Worm (Caenorhabditis elegans) whole organism, early embryonic: ENCODE data around the gene F45F2.10.

Experiments used
- B0310.2 ChIP-seq: sonication (generic microtip); optimal IDR thresholded peaks from 2 replicates; lab custom pipeline; 2016; ENCODE audit warnings: mild to moderate bottlenecking, missing genetic modification characterization, missing compliant biosample characterization
- F13C5.2 ChIP-seq: sonication (generic microtip); optimal IDR thresholded peaks from 2 replicates; lab custom pipeline; 2017; ENCODE audit warnings: mild to moderate bottlenecking, missing genetic modification characterization, inconsistent platforms, missing compliant biosample characterization
- aly-1 ChIP-seq: sonication (generic microtip); optimal IDR thresholded peaks from 2 replicates; lab custom pipeline; 2016; ENCODE audit warnings: missing genetic modification characterization, missing compliant biosample characterization
- ama-1 ChIP-seq: fragments of 150-350 bp; optimal IDR thresholded peaks from 2 replicates; lab custom pipeline; 2014
- ceh-13 ChIP-seq: fragments of 200-800 bp; sonication (Bioruptor generic); optimal IDR thresholded peaks from 2 replicates; lab custom pipeline; 2018; ENCODE audit warnings: mild to moderate bottlenecking, missing genetic modification characterization, missing compliant biosample characterization
- ceh-36 ChIP-seq: sonication (generic microtip); optimal IDR thresholded peaks from 2 replicates; lab custom pipeline; 2016; ENCODE audit warnings: missing genetic modification characterization, inconsistent platforms, missing compliant biosample characterization
- ets-7 ChIP-seq: sonication (generic microtip); optimal IDR thresholded peaks from 2 replicates; lab custom pipeline; 2016; ENCODE audit warnings: missing genotype, missing genetic modification characterization, missing compliant biosample characterization
- flt-1 ChIP-seq: fragments of 200-800 bp; sonication (Bioruptor generic); IDR thresholded peaks from 2 replicates; pipeline ENCODE4 v1.3.6; 2022; ENCODE audit warnings: missing genetic modification characterization, missing compliant biosample characterization
- hmbx-1 ChIP-seq: sonication (generic microtip); optimal IDR thresholded peaks from 2 replicates; lab custom pipeline; 2016; ENCODE audit warnings: mild to moderate bottlenecking, missing genetic modification characterization, missing compliant biosample characterization
- hmg-4 ChIP-seq: fragments of 200-800 bp; sonication (Bioruptor generic); optimal IDR thresholded peaks from 2 replicates; lab custom pipeline; 2018; ENCODE audit warnings: mild to moderate bottlenecking, missing genetic modification characterization, missing compliant biosample characterization
- hnd-1 ChIP-seq: sonication (generic microtip); optimal IDR thresholded peaks from 2 replicates; lab custom pipeline; 2016; ENCODE audit warnings: missing genetic modification characterization, missing compliant biosample characterization
- pes-1 ChIP-seq: fragments of 200-800 bp; sonication (Bioruptor generic); IDR thresholded peaks from 2 replicates; pipeline ENCODE4 v1.3.6; 2022; ENCODE audit warnings: missing genetic modification reagents, missing genetic modification characterization, missing compliant biosample characterization
- scrt-1 ChIP-seq: fragments of 200-800 bp; sonication (Bioruptor generic); IDR thresholded peaks from 2 replicates; pipeline ENCODE4 v1.3.6; 2022; ENCODE audit warnings: missing genetic modification characterization, missing compliant biosample characterization
- sea-1 ChIP-seq: fragments of 200-800 bp; sonication (Bioruptor generic); conservative IDR thresholded peaks from 2 replicates; pipeline ENCODE4 v1.3.6; 2022; ENCODE audit warnings: missing genetic modification characterization, missing compliant biosample characterization
- tbx-11 ChIP-seq: fragments of 200-800 bp; sonication (Bioruptor generic); IDR thresholded peaks from 2 replicates; pipeline ENCODE4 v1.3.6; 2022; ENCODE audit warnings: missing genetic modification characterization, missing compliant biosample characterization
- tbx-37 ChIP-seq: fragments of 200-800 bp; sonication (Bioruptor generic); conservative IDR thresholded peaks from 2 replicates; pipeline ENCODE4 v1.3.6; 2022; ENCODE audit warnings: missing genetic modification reagents, missing genetic modification characterization, missing compliant biosample characterization
- tra-4 ChIP-seq: sonication (generic microtip); optimal IDR thresholded peaks from 2 replicates; lab custom pipeline; 2017; ENCODE audit warnings: missing genetic modification characterization, missing compliant biosample characterization

F45F2.10 gene

DNA sequence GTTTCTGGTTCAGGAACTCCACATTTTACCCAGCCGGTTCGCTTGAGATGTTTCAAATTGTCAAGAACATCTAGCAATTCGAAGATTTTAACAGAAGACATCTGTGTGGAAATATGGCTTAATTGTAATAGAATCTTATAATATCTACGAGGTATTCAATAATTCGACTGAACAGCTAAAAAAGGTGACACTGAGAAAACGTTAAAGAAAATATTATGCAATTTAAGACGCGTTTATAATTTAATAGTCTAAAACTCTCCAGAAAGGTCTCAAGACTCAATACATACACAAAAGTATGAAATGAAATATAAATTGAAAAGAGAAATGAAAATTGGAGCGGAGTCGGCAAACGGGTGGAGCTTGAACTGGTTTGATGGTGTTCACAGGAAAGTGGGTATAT, 5.3 kb downstream of the F45F2.10 start, which contains the start of gene F45F2.9:
F45F2.9 (minus strand) TSS at position 101 of the 400 bp plus-strand sequence.
- TF ChIP-seq tbx-37 (GFP tag; lab: Robert Waterston, UW) (no peak), tra-4 (tag; lab: Kevin White, UChicago) (no peak), ama-1 (lab: Kevin White, UChicago) (no peak), hmg-4 (GFP tag; lab: Kevin White, UChicago) (no peak), tbx-11 (no peak), B0310.2 (tag; lab: Kevin White, UChicago) (no peak), ceh-13 (GFP tag; lab: Kevin White, UChicago) (no peak), pes-1 (GFP tag; lab: Robert Waterston, UW) (no peak), hnd-1 (tag; lab: Kevin White, UChicago) (no peak), ceh-36 (no peak), flt-1 (GFP tag; lab: Robert Waterston, UW) (no peak), F13C5.2 (tag; lab: Kevin White, UChicago) (no peak), scrt-1 (GFP tag; lab: Robert Waterston, UW) (no peak), aly-1 (no peak), ets-7 (tag; lab: Kevin White, UChicago) (no peak)

DNA sequence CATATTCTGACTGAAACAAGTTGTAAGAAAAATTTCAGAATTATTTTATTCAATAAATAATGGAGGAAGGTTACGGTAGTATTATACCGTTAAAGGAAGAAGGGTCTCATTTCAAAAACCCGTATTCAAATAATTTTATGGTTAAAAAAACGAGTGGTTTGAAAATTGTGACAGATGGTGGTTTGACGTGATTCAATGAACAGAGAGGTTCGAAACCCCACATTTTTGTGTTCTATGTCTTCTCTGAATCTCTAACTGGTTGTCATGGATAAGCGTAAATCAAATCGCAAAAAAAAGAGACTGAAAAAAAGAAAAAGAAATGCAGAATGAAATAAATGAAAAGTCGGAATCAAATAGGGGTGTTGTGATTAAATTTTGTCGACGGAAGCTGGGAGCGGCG, 11.3 kb downstream of the F45F2.10 start, which contains the start of gene ZK994.6:
ZK994.6 (minus strand) TSS at position 101 of the 400 bp plus-strand sequence.
- TF ChIP-seq ceh-13 (GFP tag; lab: Kevin White, UChicago) (no peak), flt-1 (GFP tag; lab: Robert Waterston, UW) (no peak)

DNA sequence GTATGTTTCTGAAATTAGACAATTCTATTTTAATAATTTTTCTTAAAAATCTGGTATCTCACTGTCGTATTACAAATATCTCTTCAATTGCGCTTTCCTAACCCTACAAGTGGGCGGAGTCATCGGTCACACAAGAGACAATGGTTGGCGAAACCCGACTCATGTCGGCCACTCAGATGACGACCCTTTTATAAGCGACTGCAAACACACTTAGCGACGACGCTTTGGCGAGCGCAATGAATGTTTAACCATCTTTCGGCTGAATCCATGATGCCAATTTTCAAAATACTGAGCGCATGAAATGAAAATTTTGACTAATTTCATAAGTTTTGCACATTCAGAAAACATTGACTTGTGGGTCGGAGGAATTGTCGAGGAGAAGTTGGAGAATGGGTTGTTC, 18.3 kb downstream of the F45F2.10 start:
- TF ChIP-seq tra-4 (tag; lab: Kevin White, UChicago) (peak; percentile 96), tbx-11 (peak; percentile 99), B0310.2 (tag; lab: Kevin White, UChicago) (peak; percentile 98), ceh-13 (GFP tag; lab: Kevin White, UChicago) (peak; percentile 98), scrt-1 (GFP tag; lab: Robert Waterston, UW) (peak; percentile 99), hmg-4 (GFP tag; lab: Kevin White, UChicago) (peak; percentile 100), flt-1 (GFP tag; lab: Robert Waterston, UW) (peak; percentile 99), ama-1 (lab: Kevin White, UChicago) (no peak), tbx-37 (GFP tag; lab: Robert Waterston, UW) (peak; percentile 99), ets-7 (tag; lab: Kevin White, UChicago) (peak; percentile 96), pes-1 (GFP tag; lab: Robert Waterston, UW) (peak; percentile 99), aly-1 (peak; percentile 98), sea-1 (GFP tag; lab: Robert Waterston, UW) (peak; percentile 100), ceh-36 (peak; percentile 98), hnd-1 (tag; lab: Kevin White, UChicago) (peak; percentile 97), hmbx-1 (tag; lab: Kevin White, UChicago) (peak; percentile 93), F13C5.2 (tag; lab: Kevin White, UChicago) (peak; percentile 99)

DNA sequence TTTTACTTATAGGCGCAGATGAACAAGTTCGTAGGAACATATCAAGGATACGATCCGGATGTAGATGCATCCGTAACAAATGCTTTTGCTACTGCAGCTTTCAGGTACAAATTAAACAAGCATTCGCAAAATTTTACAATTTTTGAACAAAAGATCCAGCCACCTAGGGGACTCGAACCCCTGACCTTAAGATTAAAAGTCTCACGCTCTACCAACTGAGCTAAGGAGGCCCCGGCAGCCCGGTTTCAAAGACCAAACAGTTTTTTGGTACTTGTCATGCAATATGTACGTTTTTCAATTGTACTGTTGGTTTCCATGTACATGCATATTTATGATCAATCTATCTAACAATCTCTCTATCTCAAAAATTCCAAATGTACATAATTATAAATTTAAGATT, 19.3 kb downstream of the F45F2.10 start:
- TF ChIP-seq hnd-1 (tag; lab: Kevin White, UChicago) (no peak), ceh-36 (no peak), sea-1 (GFP tag; lab: Robert Waterston, UW) (no peak), ceh-13 (GFP tag; lab: Kevin White, UChicago) (no peak), pes-1 (GFP tag; lab: Robert Waterston, UW) (no peak), aly-1 (no peak), B0310.2 (tag; lab: Kevin White, UChicago) (no peak)

DNA sequence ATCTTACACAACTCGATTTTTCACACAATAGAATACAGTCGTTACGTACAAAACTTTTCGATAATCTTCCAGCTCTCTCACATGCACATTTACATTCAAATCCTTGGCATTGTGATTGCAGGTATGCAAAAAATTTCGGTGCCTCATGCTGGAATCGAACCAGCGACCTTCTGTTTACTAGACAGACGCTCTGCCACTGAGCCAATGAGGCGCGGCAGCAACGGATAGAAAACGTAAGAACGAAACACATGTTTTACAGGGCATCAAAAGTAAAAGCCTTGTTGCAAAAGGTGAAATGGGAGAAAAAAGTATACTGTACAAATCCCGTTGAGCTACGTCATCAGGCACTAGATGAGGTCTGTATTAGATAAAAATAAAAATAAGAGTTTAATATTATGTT, 22.7 kb downstream of the F45F2.10 start:
- TF ChIP-seq flt-1 (GFP tag; lab: Robert Waterston, UW) = no peak
- TF ChIP-seq hmg-4 (GFP tag; lab: Kevin White, UChicago) = no peak
- no peak for TF ChIP-seq tra-4 (tag; lab: Kevin White, UChicago)
- TF ChIP-seq pes-1 (GFP tag; lab: Robert Waterston, UW) = peak; percentile 57; the same call in 1 of the 2 replicates
- TF ChIP-seq sea-1 (GFP tag; lab: Robert Waterston, UW) = no peak

DNA sequence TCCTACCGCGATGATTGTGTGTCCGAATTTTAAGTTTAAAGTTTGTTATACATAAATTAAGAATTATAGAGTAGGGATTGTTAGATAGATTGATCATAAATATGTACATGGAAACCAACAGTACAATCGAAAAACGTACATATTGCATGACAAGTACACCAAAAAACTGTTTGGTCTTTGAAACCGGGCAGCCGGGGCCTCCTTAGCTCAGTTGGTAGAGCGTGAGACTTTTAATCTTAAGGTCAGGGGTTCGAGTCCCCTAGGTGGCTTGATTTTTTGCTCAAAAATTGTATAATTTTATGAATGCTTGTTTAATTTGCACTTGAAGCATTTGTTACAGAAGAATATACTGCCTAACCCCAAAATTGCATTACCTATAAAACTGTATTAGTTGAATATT, 23.6 kb downstream of the F45F2.10 start:
- TF ChIP-seq F13C5.2 (tag; lab: Kevin White, UChicago) (no peak), tra-4 (tag; lab: Kevin White, UChicago) (no peak), B0310.2 (tag; lab: Kevin White, UChicago) (no peak), tbx-37 (GFP tag; lab: Robert Waterston, UW) (no peak), scrt-1 (GFP tag; lab: Robert Waterston, UW) (no peak), hmbx-1 (tag; lab: Kevin White, UChicago) (no peak), sea-1 (GFP tag; lab: Robert Waterston, UW) (no peak), ets-7 (tag; lab: Kevin White, UChicago) (no peak), pes-1 (GFP tag; lab: Robert Waterston, UW) (no peak), flt-1 (GFP tag; lab: Robert Waterston, UW) (no peak), aly-1 (no peak), ama-1 (lab: Kevin White, UChicago) (no peak), hnd-1 (tag; lab: Kevin White, UChicago) (no peak), ceh-36 (no peak), hmg-4 (GFP tag; lab: Kevin White, UChicago) (no peak), ceh-13 (GFP tag; lab: Kevin White, UChicago) (no peak), tbx-11 (no peak)

DNA sequence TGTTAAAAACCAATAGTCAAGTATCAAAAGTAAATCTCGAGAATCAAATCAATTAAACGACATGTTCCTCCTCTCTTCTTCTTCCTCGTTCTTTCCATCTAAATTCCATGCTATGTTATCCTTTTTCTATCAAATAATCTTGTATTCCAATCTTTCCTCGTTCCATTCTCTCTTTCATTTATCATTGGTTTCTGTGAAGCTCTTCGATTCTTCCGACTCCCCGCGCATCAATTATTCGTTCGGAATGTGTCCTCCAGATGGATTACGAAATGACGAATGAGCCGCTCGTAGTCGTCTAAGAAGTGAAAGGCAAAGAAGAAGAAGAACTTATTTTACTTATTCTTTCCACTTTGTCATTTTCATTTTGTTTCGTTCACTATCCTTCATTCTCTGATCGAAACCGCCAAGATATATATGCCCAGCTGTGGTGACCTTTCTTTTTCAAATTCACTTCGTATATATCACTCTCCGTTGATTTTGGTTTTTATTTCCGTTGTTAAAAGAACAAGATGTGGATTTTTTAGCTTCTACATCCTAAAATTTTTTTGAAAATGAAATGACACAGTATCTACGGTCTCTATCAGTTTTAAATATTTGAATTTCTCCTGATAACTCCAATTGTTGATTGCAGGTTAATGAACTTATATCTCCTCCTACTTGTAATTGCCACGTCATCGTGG, 24.3 kb downstream of the F45F2.10 start, which contains the start of gene pxn-1:
pxn-1 (plus strand) TSS at position 630 of the 680 bp plus-strand sequence.
- TF ChIP-seq tbx-11 (no peak), tbx-37 (GFP tag; lab: Robert Waterston, UW) (no peak), hnd-1 (tag; lab: Kevin White, UChicago) (no peak), sea-1 (GFP tag; lab: Robert Waterston, UW) (no peak), ceh-36 (no peak), flt-1 (GFP tag; lab: Robert Waterston, UW) (no peak), aly-1 (no peak), F13C5.2 (tag; lab: Kevin White, UChicago) (no peak), hmg-4 (GFP tag; lab: Kevin White, UChicago) (no peak), B0310.2 (tag; lab: Kevin White, UChicago) (no peak), tra-4 (tag; lab: Kevin White, UChicago) (no peak), hmbx-1 (tag; lab: Kevin White, UChicago) (no peak)
